Worm (Caenorhabditis elegans): Measurements from ENCODE around the gene R05F9.9.

DNA sequence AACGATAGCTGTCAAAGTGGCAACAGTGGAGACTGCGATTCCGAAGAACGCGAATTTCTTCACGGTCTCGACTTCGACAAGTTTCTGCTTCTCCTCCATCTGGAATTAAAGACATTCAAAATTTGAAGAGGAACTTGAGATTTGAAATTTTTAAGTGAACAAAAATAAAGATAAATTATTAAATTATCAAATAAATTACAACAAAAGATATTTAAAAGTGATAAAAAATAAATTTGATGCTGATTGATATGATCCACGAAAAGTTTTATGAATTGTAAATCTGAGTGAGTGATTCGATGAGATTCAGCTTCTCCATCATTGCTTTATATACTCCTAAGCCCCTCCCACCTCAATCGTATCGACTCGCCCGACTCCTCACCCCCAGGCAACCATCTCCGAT is 34.4 kb downstream of the R05F9.9 start, which contains the start of gene col-17:
- TF ChIP-seq fkh-10 (GFP tag; optimal IDR thresholded peaks at IDR 0.05) (no peak), nhr-77 (tag; optimal IDR thresholded peaks at IDR 0.05) (no peak)

All from whole organism, L1 larva.